Worm (Caenorhabditis elegans) whole organism, L2 larva: ENCODE data around the gene nspd-3.

Experiments
- C34F6.9 ChIP-seq: fragments of 150-350 bp; optimal IDR thresholded peaks from 2 replicates; lab custom pipeline; 2014; ENCODE audit warnings: missing biosample characterization, missing genetic modification characterization
- F13H6.1 ChIP-seq: sonication (generic microtip); optimal IDR thresholded peaks from 2 replicates; lab custom pipeline; 2016; ENCODE audit warnings: missing genetic modification characterization, missing compliant biosample characterization
- R02D3.7 ChIP-seq: fragments of 150-350 bp; optimal IDR thresholded peaks from 2 replicates; lab custom pipeline; 2014; ENCODE audit warnings: missing biosample characterization, missing genetic modification characterization
- ZK546.5 ChIP-seq: sonication (generic microtip); optimal IDR thresholded peaks from 2 replicates; lab custom pipeline; 2017; ENCODE audit warnings: missing biosample characterization, missing genetic modification characterization
- alr-1 ChIP-seq: fragments of 150-350 bp; optimal IDR thresholded peaks from 2 replicates; lab custom pipeline; 2014; ENCODE audit warnings: missing biosample characterization, missing genetic modification characterization
- aly-2 ChIP-seq: fragments of 150-350 bp; optimal IDR thresholded peaks from 2 replicates; lab custom pipeline; 2014; ENCODE audit warnings: missing biosample characterization, missing genetic modification characterization
- ceh-16 ChIP-seq: fragments of 150-350 bp; optimal IDR thresholded peaks from 2 replicates; lab custom pipeline; 2014; ENCODE audit warnings: missing biosample characterization, missing genetic modification characterization
- ceh-82 ChIP-seq: fragments of 150-350 bp; optimal IDR thresholded peaks from 2 replicates; lab custom pipeline; 2014; ENCODE audit warnings: missing biosample characterization, missing genetic modification characterization
- crh-2 ChIP-seq: sonication (generic microtip); optimal IDR thresholded peaks from 2 replicates; lab custom pipeline; 2017; ENCODE audit warnings: missing biosample characterization, missing genetic modification characterization
- elt-3 ChIP-seq: sonication (generic microtip); optimal IDR thresholded peaks from 2 replicates; lab custom pipeline; 2017; ENCODE audit warnings: missing biosample characterization, missing genetic modification characterization
- fos-1 ChIP-seq: fragments of 150-350 bp; optimal IDR thresholded peaks from 2 replicates; lab custom pipeline; 2014; ENCODE audit warnings: missing biosample characterization, missing genetic modification characterization
- gmeb-1 ChIP-seq: fragments of 150-350 bp; optimal IDR thresholded peaks from 2 replicates; lab custom pipeline; 2014; ENCODE audit warnings: missing biosample characterization, missing genetic modification characterization
- lin-13 ChIP-seq: fragments of 150-350 bp; optimal IDR thresholded peaks from 2 replicates; lab custom pipeline; 2014; ENCODE audit warnings: missing biosample characterization, missing genetic modification reagents, missing genetic modification characterization
- lin-39 ChIP-seq: fragments of 150-350 bp; optimal IDR thresholded peaks from 2 replicates; lab custom pipeline; 2014; ENCODE audit warnings: missing biosample characterization, missing genetic modification reagents, missing genetic modification characterization
- lsy-2 ChIP-seq, 2 experiments: fragments of 150-350 bp in 1 of 2; sonication (generic microtip) in 1 of 2; optimal IDR thresholded peaks; 2 replicates each; lab custom pipeline; 2014 to 2017; ENCODE audit warnings: missing biosample characterization in 2 of 2, missing genetic modification characterization in 2 of 2
- nhr-10 ChIP-seq: sonication (generic microtip); optimal IDR thresholded peaks from 2 replicates; lab custom pipeline; 2017; ENCODE audit warnings: missing biosample characterization, missing genetic modification characterization
- nhr-11 ChIP-seq: fragments of 150-350 bp; optimal IDR thresholded peaks from 2 replicates; lab custom pipeline; 2014; ENCODE audit warnings: missing biosample characterization, missing genetic modification characterization
- nhr-12 ChIP-seq: fragments of 150-350 bp; optimal IDR thresholded peaks from 2 replicates; lab custom pipeline; 2014; ENCODE audit warnings: missing biosample characterization, missing genetic modification characterization
- nhr-21 ChIP-seq: fragments of 150-350 bp; optimal IDR thresholded peaks from 2 replicates; lab custom pipeline; 2014; ENCODE audit warnings: missing biosample characterization, missing genetic modification characterization
- nhr-23 ChIP-seq: fragments of 150-350 bp; optimal IDR thresholded peaks from 2 replicates; lab custom pipeline; 2014; ENCODE audit warnings: missing biosample characterization, missing genetic modification reagents, missing genetic modification characterization
- nhr-237 ChIP-seq: fragments of 150-350 bp; optimal IDR thresholded peaks from 2 replicates; lab custom pipeline; 2014; ENCODE audit warnings: missing biosample characterization, missing genetic modification characterization
- nhr-25 ChIP-seq: fragments of 150-350 bp; sonication (generic microtip); optimal IDR thresholded peaks from 3 replicates; lab custom pipeline; 2014; ENCODE audit warnings: missing biosample characterization, missing genetic modification characterization
- nhr-6 ChIP-seq: fragments of 150-350 bp; optimal IDR thresholded peaks from 2 replicates; lab custom pipeline; 2014; ENCODE audit warnings: missing biosample characterization, missing genetic modification characterization
- nhr-77 ChIP-seq: fragments of 150-350 bp; optimal IDR thresholded peaks from 2 replicates; lab custom pipeline; 2014; ENCODE audit warnings: missing biosample characterization, missing genetic modification characterization
- peb-1 ChIP-seq: fragments of 150-350 bp; optimal IDR thresholded peaks from 2 replicates; lab custom pipeline; 2014; ENCODE audit warnings: missing biosample characterization, missing genetic modification characterization
- sem-4 ChIP-seq: fragments of 150-350 bp; optimal IDR thresholded peaks from 2 replicates; lab custom pipeline; 2014; ENCODE audit warnings: missing biosample characterization, missing genetic modification reagents, missing genetic modification characterization
- sma-3 ChIP-seq: sonication (generic microtip); optimal IDR thresholded peaks from 2 replicates; lab custom pipeline; 2016; ENCODE audit warnings: missing genetic modification reagents, missing genetic modification characterization, missing compliant biosample characterization
- sma-9 ChIP-seq, 2 experiments: fragments of 150-350 bp in 1 of 2; sonication (generic microtip) in 1 of 2; optimal IDR thresholded peaks; 2 replicates each; lab custom pipeline; 2014 to 2016; ENCODE audit warnings: missing genetic modification characterization in 2 of 2, mild to moderate bottlenecking in 1 of 2, missing biosample characterization in 1 of 2, missing compliant biosample characterization in 1 of 2, missing genetic modification reagents in 1 of 2, moderate library complexity in 1 of 2
- snpc-4 ChIP-seq: fragments of 150-350 bp; optimal IDR thresholded peaks from 2 replicates; lab custom pipeline; 2014; ENCODE audit warnings: missing biosample characterization, missing genetic modification characterization
- unc-39 ChIP-seq: fragments of 150-350 bp; optimal IDR thresholded peaks from 2 replicates; lab custom pipeline; 2014; ENCODE audit warnings: missing biosample characterization, missing genetic modification characterization
- unc-55 ChIP-seq: fragments of 150-350 bp; sonication (generic microtip); optimal IDR thresholded peaks from 3 replicates; lab custom pipeline; 2014; ENCODE audit warnings: missing biosample characterization, missing genetic modification reagents, missing genetic modification characterization
- unc-62 ChIP-seq: fragments of 150-350 bp; optimal IDR thresholded peaks from 2 replicates; lab custom pipeline; 2014; ENCODE audit warnings: missing biosample characterization, missing genetic modification reagents, missing genetic modification characterization
- ztf-4 ChIP-seq: fragments of 150-350 bp; optimal IDR thresholded peaks from 2 replicates; lab custom pipeline; 2014; ENCODE audit warnings: missing biosample characterization, missing genetic modification characterization

The nspd-3 gene

DNA sequence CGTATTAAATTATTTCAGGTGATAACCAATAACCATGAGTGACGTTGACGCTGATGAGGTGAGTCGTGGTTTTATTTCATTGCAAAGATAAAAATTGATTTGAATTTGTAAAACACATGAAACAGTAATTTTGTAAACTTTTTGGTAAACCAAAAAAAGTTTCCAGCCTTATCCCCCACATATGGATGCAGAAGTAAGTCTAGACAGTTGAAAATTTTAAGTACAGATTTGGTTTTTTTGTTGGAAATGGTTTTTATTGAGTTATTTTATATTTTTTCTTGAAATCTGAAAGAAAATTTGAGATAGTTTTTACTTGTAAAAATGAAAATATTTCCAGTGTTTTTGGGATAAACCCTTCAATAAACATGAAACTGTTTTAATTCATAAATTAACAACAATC lies 41.7 kb upstream of the nspd-3 start, which contains the start of gene tni-4:
tni-4 (plus strand) TSS at position 19 of the 400 bp plus-strand sequence.
- TF ChIP-seq nhr-12 (tag; lab: Kevin White, UChicago) (no peak), nhr-10 (no peak), nhr-25 (tag; lab: Kevin White, UChicago) (no peak), gmeb-1 (tag; lab: Kevin White, UChicago) (no peak), lsy-2 (tag; optimal IDR thresholded peaks at IDR 0.05; lab: Kevin White, UChicago) (no peak), aly-2 (tag; lab: Kevin White, UChicago) (no peak), alr-1 (no peak), ceh-16 (tag; lab: Kevin White, UChicago) (no peak), sma-9 (GFP tag; optimal IDR thresholded peaks at IDR 0.05; lab: Kevin White, UChicago) (no peak), sma-9 (tag; optimal IDR thresholded peaks at IDR 0.05; lab: Kevin White, UChicago) (no peak), crh-2 (tag; lab: Kevin White, UChicago) (no peak), F13H6.1 (no peak), unc-39 (tag; lab: Kevin White, UChicago) (no peak), fos-1 (tag; lab: Kevin White, UChicago) (no peak), sma-3 (GFP tag; lab: Kevin White, UChicago) (no peak), peb-1 (tag; lab: Kevin White, UChicago) (no peak), elt-3 (tag; lab: Kevin White, UChicago) (no peak), nhr-6 (tag; lab: Kevin White, UChicago) (no peak)
- TF ChIP-seq, all 48 proteins: peak for 0

DNA sequence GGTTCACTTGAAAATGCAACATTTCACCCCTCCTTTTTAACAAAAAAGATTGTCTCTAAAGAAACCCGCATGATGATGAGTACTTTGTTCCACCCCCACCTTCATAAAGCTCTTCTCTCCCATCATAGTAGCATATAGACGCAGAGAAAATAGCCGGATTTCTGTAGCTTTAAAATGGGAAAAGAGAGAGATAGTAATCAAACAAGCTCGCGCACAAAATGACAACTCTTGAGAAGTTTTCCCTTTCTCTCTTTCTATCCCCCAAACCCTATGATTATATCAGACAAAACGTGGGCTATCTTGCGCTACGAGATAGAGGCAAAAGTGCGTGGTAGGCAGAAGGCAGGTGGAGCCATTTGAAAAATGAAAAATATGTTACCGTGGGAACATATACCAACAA lies 39.7 kb upstream of the nspd-3 start:
- no peak for TF ChIP-seq nhr-237 (tag; lab: Kevin White, UChicago)
- TF ChIP-seq nhr-23 (tag; lab: Kevin White, UChicago), result no peak
- TF ChIP-seq nhr-77, result no peak
- no peak for TF ChIP-seq unc-55 (GFP tag; lab: Kevin White, UChicago)
- TF ChIP-seq snpc-4 (tag; lab: Kevin White, UChicago), result no peak

ce11 chrIV:5200813-5201212 lies 38.0 kb upstream of the nspd-3 start:
- TF ChIP-seq nhr-21 (tag; lab: Kevin White, UChicago) (peak; percentile 32), nhr-11 (tag; lab: Kevin White, UChicago) (no peak), lsy-2 (tag; optimal IDR thresholded peaks at IDR 0.05; lab: Kevin White, UChicago) (peak in 1 of 2 experiments; percentile 18)

- TF ChIP-seq nhr-21 (tag; lab: Kevin White, UChicago), result no peak
- no peak for TF ChIP-seq ZK546.5 (tag; lab: Kevin White, UChicago)
- TF ChIP-seq ceh-82 (tag; lab: Kevin White, UChicago), result no peak
- TF ChIP-seq nhr-237 (tag; lab: Kevin White, UChicago), result no peak
- TF ChIP-seq unc-55 (GFP tag; lab: Kevin White, UChicago), result no peak
- no peak for TF ChIP-seq nhr-25 (tag; lab: Kevin White, UChicago)
- TF ChIP-seq nhr-23 (tag; lab: Kevin White, UChicago), result no peak
- no peak for TF ChIP-seq R02D3.7 (tag; lab: Kevin White, UChicago)
- no peak for TF ChIP-seq unc-39 (tag; lab: Kevin White, UChicago)
- no peak for TF ChIP-seq C34F6.9
- TF ChIP-seq ceh-16 (tag; lab: Kevin White, UChicago), result no peak
- TF ChIP-seq sem-4, result no peak
- TF ChIP-seq gmeb-1 (tag; lab: Kevin White, UChicago), result no peak
- TF ChIP-seq lin-39 (tag; lab: Kevin White, UChicago), result no peak
- no peak for TF ChIP-seq nhr-77
- no peak for TF ChIP-seq sma-9 (GFP tag; optimal IDR thresholded peaks at IDR 0.05; lab: Kevin White, UChicago)
- TF ChIP-seq sma-9 (tag; optimal IDR thresholded peaks at IDR 0.05; lab: Kevin White, UChicago), result no peak
- TF ChIP-seq unc-62 (GFP tag; lab: Kevin White, UChicago), result no peak
- no peak for TF ChIP-seq lin-13
Observed at ce11 chrIV:5195531-5195930, 32.7 kb upstream of the nspd-3 start, which contains the start of gene gpa-18. Gene gpa-18 (minus strand): TSS chrIV:5195631.

ce11 chrIV:5188051-5188450 lies 25.2 kb upstream of the nspd-3 start:
- no peak for TF ChIP-seq sem-4
- TF ChIP-seq unc-55 (GFP tag; lab: Kevin White, UChicago), result peak; percentile 76
- no peak for TF ChIP-seq sma-3 (GFP tag; lab: Kevin White, UChicago)
- TF ChIP-seq ztf-4 (tag; lab: Kevin White, UChicago), result no peak
- TF ChIP-seq F13H6.1, result no peak
- peak in 1 of 2 experiments; percentile 53 for TF ChIP-seq lsy-2 (tag; optimal IDR thresholded peaks at IDR 0.05; lab: Kevin White, UChicago)
- TF ChIP-seq nhr-10, result no peak
- TF ChIP-seq nhr-6 (tag; lab: Kevin White, UChicago), result no peak
- TF ChIP-seq gmeb-1 (tag; lab: Kevin White, UChicago), result peak; percentile 77
